Worm (Caenorhabditis elegans) whole organism, young adult: ENCODE results near the gene ergi-2.

Experiments used
- B0019.2 ChIP-seq: fragments of 200-800 bp; sonication (Bioruptor generic); conservative IDR thresholded peaks from 2 replicates; pipeline ENCODE4 v1.3.6; 2022; ENCODE audit warnings: missing genetic modification reagents, missing genetic modification characterization, missing compliant biosample characterization
- C06A6.2 ChIP-seq: fragments of 200-800 bp; sonication (Bioruptor generic); conservative IDR thresholded peaks from 2 replicates; pipeline ENCODE4 v1.3.6; 2022; ENCODE audit warnings: missing genetic modification characterization, missing compliant biosample characterization
- F10E7.11 ChIP-seq: sonication (generic microtip); optimal IDR thresholded peaks from 2 replicates; lab custom pipeline; 2017; ENCODE audit warnings: mild to moderate bottlenecking, missing genetic modification characterization, moderate library complexity, missing compliant biosample characterization
- F22D6.2 ChIP-seq: sonication (generic microtip); optimal IDR thresholded peaks from 2 replicates; lab custom pipeline; 2016; ENCODE audit warnings: mild to moderate bottlenecking, missing genetic modification characterization, missing compliant biosample characterization
- F39B2.1 ChIP-seq: fragments of 200-800 bp; sonication (Bioruptor generic); IDR thresholded peaks from 2 replicates; pipeline ENCODE4 v1.3.6; 2022; ENCODE audit warnings: missing genetic modification reagents, missing genetic modification characterization, missing compliant biosample characterization
- F57C9.4 ChIP-seq: sonication (generic microtip); optimal IDR thresholded peaks from 2 replicates; lab custom pipeline; 2017; ENCODE audit warnings: mild to moderate bottlenecking, missing genetic modification characterization, missing compliant biosample characterization
- Y53F4B.3 ChIP-seq: fragments of 200-800 bp; sonication (Bioruptor generic); IDR thresholded peaks from 2 replicates; pipeline ENCODE4 v1.3.6; 2022; ENCODE audit warnings: missing genetic modification reagents, missing genetic modification characterization, missing compliant biosample characterization
- Y95B8A.8 ChIP-seq: fragments of 200-800 bp; sonication (Bioruptor generic); IDR thresholded peaks from 2 replicates; pipeline ENCODE4 v1.3.6; 2022; ENCODE audit warnings: missing genetic modification reagents, missing genetic modification characterization, missing compliant biosample characterization
- aptf-3 ChIP-seq: fragments of 200-800 bp; sonication (Bioruptor generic); IDR thresholded peaks from 2 replicates; pipeline ENCODE4 v1.3.6; 2022; ENCODE audit warnings: missing genetic modification characterization, missing compliant biosample characterization
- athp-1 ChIP-seq: sonication (generic microtip); optimal IDR thresholded peaks from 2 replicates; lab custom pipeline; 2017; ENCODE audit warnings: mild to moderate bottlenecking, missing genetic modification characterization, missing compliant biosample characterization
- attf-5 ChIP-seq: fragments of 200-800 bp; sonication (Bioruptor generic); optimal IDR thresholded peaks from 2 replicates; lab custom pipeline; 2018; ENCODE audit warnings: mild to moderate bottlenecking, missing genetic modification characterization, missing compliant biosample characterization
- cebp-1 ChIP-seq, 2 experiments: fragments of 200-800 bp in 1 of 2; sonication (Bioruptor generic) in 1 of 2; sonication (generic microtip) in 1 of 2; IDR thresholded peaks in 1 of 2; optimal IDR thresholded peaks in 1 of 2; 2 replicates each; pipeline versions ENCODE4 v1.3.6 to Lab custom; 2017 to 2022; ENCODE audit warnings: missing compliant biosample characterization in 2 of 2, missing genetic modification characterization in 2 of 2, mild to moderate bottlenecking in 1 of 2, missing genetic modification reagents in 1 of 2, moderate library complexity in 1 of 2
- die-1 ChIP-seq: sonication (generic microtip); optimal IDR thresholded peaks from 2 replicates; lab custom pipeline; 2016; ENCODE audit warnings: missing genotype, mild to moderate bottlenecking, missing genetic modification characterization, missing compliant biosample characterization
- ets-4 ChIP-seq: fragments of 200-800 bp; sonication (Bioruptor generic); optimal IDR thresholded peaks from 2 replicates; lab custom pipeline; 2018; ENCODE audit warnings: mild to moderate bottlenecking, missing genetic modification characterization, missing compliant biosample characterization
- him-1 ChIP-seq: sonication (generic microtip); optimal IDR thresholded peaks from 2 replicates; lab custom pipeline; 2016; ENCODE audit warnings: missing genotype, missing genetic modification reagents, missing genetic modification characterization, missing compliant biosample characterization
- hlh-12 ChIP-seq: sonication (generic microtip); optimal IDR thresholded peaks from 2 replicates; lab custom pipeline; 2016; ENCODE audit warnings: missing genetic modification characterization, missing compliant biosample characterization
- hmg-1.2 ChIP-seq: fragments of 200-800 bp; sonication (Bioruptor generic); IDR thresholded peaks from 2 replicates; pipeline ENCODE4 v1.3.6; 2022; ENCODE audit warnings: missing genetic modification reagents, missing genetic modification characterization, missing compliant biosample characterization
- hrde-1 ChIP-seq: sonication (generic microtip); optimal IDR thresholded peaks from 2 replicates; lab custom pipeline; 2016; ENCODE audit warnings: missing genetic modification characterization, mild to moderate bottlenecking, missing compliant biosample characterization, moderate library complexity, missing genotype, missing genetic modification reagents, borderline replicate concordance
- lir-1 ChIP-seq: fragments of 200-800 bp; sonication (Bioruptor generic); conservative IDR thresholded peaks from 2 replicates; pipeline ENCODE4 v1.3.6; 2022; ENCODE audit warnings: missing genetic modification reagents, missing genetic modification characterization, missing compliant biosample characterization
- lsy-27 ChIP-seq: sonication (generic microtip); optimal IDR thresholded peaks from 2 replicates; lab custom pipeline; 2017; ENCODE audit warnings: missing genetic modification characterization, mild to moderate bottlenecking, missing compliant biosample characterization, antibody characterized with exemption, missing genotype, borderline replicate concordance; ENCODE audit not compliant: insufficient read depth
- madf-10 ChIP-seq: sonication (generic microtip); optimal IDR thresholded peaks from 2 replicates; lab custom pipeline; 2016; ENCODE audit warnings: mild to moderate bottlenecking, missing genetic modification characterization, missing compliant biosample characterization
- mcd-1 ChIP-seq: fragments of 200-800 bp; sonication (Bioruptor generic); IDR thresholded peaks from 2 replicates; pipeline ENCODE4 v1.3.6; 2022; ENCODE audit warnings: missing genetic modification reagents, missing genetic modification characterization, missing compliant biosample characterization
- mel-28 ChIP-seq: sonication (generic microtip); optimal IDR thresholded peaks from 2 replicates; lab custom pipeline; 2016; ENCODE audit warnings: borderline replicate concordance, mild to moderate bottlenecking, missing genetic modification characterization, missing compliant biosample characterization
- nfya-1 ChIP-seq: sonication (generic microtip); optimal IDR thresholded peaks from 2 replicates; lab custom pipeline; 2017; ENCODE audit warnings: antibody characterized with exemption, missing compliant biosample characterization, missing genetic modification characterization, borderline replicate concordance; ENCODE audit not compliant: insufficient read depth
- nhr-179 ChIP-seq: sonication (generic microtip); optimal IDR thresholded peaks from 2 replicates; lab custom pipeline; 2016; ENCODE audit warnings: mild to moderate bottlenecking, missing genetic modification characterization, missing compliant biosample characterization
- rcor-1 ChIP-seq: fragments of 200-800 bp; sonication (Bioruptor generic); IDR thresholded peaks from 2 replicates; pipeline ENCODE4 v1.3.6; 2022; ENCODE audit warnings: missing genetic modification reagents, missing genetic modification characterization, missing compliant biosample characterization
- repo-1 ChIP-seq: sonication (generic microtip); optimal IDR thresholded peaks from 2 replicates; lab custom pipeline; 2017; ENCODE audit warnings: mild to moderate bottlenecking, missing genetic modification characterization, missing compliant biosample characterization
- snpc-3.4 ChIP-seq: sonication (generic microtip); optimal IDR thresholded peaks from 2 replicates; lab custom pipeline; 2017; ENCODE audit warnings: missing genetic modification characterization, mild to moderate bottlenecking, missing compliant biosample characterization, antibody characterized with exemption, moderate library complexity, missing genotype, missing genetic modification reagents
- snpc-4 ChIP-seq, 5 experiments: fragments of 150-350 bp in 1 of 5; sonication (generic microtip) in 4 of 5; optimal IDR thresholded peaks; 2 replicates each; lab custom pipeline; 2014 to 2018; ENCODE audit warnings: missing genetic modification characterization in 5 of 5, missing biosample characterization in 3 of 5, antibody characterized with exemption in 2 of 5, mild to moderate bottlenecking in 2 of 5, missing compliant biosample characterization in 2 of 5, missing genotype in 2 of 5, moderate library complexity in 2 of 5, missing genetic modification reagents in 1 of 5
- somi-1 ChIP-seq: fragments of 200-800 bp; sonication (Bioruptor generic); optimal IDR thresholded peaks from 2 replicates; lab custom pipeline; 2018; ENCODE audit warnings: mild to moderate bottlenecking, missing genetic modification characterization, missing compliant biosample characterization
- tlf-1 ChIP-seq: fragments of 200-800 bp; sonication (Bioruptor generic); optimal IDR thresholded peaks from 2 replicates; lab custom pipeline; 2018; ENCODE audit warnings: mild to moderate bottlenecking, missing genetic modification characterization, missing compliant biosample characterization
- unc-62 ChIP-seq: fragments of 150-350 bp; optimal IDR thresholded peaks from 2 replicates; lab custom pipeline; 2014; ENCODE audit warnings: missing biosample characterization, missing genetic modification reagents, missing genetic modification characterization
- ztf-22 ChIP-seq: fragments of 200-800 bp; sonication (Bioruptor generic); optimal IDR thresholded peaks from 2 replicates; lab custom pipeline; 2018; ENCODE audit warnings: mild to moderate bottlenecking, missing genetic modification characterization, moderate library complexity, missing compliant biosample characterization
- ztf-26 ChIP-seq: sonication (generic microtip); optimal IDR thresholded peaks from 2 replicates; lab custom pipeline; 2017; ENCODE audit warnings: missing genetic modification characterization, missing compliant biosample characterization

The ergi-2 gene

DNA sequence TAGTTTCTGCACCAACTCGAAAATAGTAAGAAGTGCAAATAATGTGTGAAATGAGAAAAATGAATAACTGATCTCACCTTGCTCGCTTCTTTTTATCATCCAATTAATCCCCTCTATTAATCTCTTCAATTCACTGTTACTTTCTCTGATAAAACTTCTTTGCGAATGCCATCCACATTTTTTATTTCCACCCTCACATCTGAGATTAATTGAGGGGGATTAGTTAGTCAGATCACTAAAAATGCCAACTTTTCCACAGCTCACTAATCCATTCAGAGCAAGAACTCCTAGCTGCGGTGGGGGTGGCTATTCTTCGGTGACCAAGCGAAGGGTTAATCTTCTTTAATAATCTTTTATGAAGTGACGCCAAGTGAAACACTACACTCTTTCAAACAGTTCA, 27.7 kb upstream of the ergi-2 start, which contains the start of gene dsc-1:
dsc-1 (minus strand) TSS at position 46 of the 400 bp plus-strand sequence.
- TF ChIP-seq nhr-179 (tag; lab: Kevin White, UChicago) (no peak), hrde-1 (tag; lab: Kevin White, UChicago) (no peak), hmg-1.2 (GFP tag; lab: Robert Waterston, UW) (no peak), aptf-3 (GFP tag; lab: Robert Waterston, UW) (no peak), F22D6.2 (tag; lab: Kevin White, UChicago) (no peak), C06A6.2 (GFP tag; lab: Robert Waterston, UW) (no peak), rcor-1 (GFP tag; lab: Robert Waterston, UW) (no peak), snpc-3.4 (tag; lab: Kevin White, UChicago) (no peak), snpc-4 (GFP tag; optimal IDR thresholded peaks at IDR 0.05; lab: Kevin White, UChicago) (no peak), snpc-4 (tag; optimal IDR thresholded peaks at IDR 0.05; lab: Kevin White, UChicago) (no peak), attf-5 (GFP tag; lab: Kevin White, UChicago) (no peak), lsy-27 (tag; lab: Kevin White, UChicago) (no peak), madf-10 (no peak), hlh-12 (tag; lab: Kevin White, UChicago) (no peak), F39B2.1 (GFP tag; lab: Robert Waterston, UW) (no peak), nfya-1 (no peak), somi-1 (GFP tag; lab: Kevin White, UChicago) (no peak), F57C9.4 (tag; lab: Kevin White, UChicago) (no peak)

DNA sequence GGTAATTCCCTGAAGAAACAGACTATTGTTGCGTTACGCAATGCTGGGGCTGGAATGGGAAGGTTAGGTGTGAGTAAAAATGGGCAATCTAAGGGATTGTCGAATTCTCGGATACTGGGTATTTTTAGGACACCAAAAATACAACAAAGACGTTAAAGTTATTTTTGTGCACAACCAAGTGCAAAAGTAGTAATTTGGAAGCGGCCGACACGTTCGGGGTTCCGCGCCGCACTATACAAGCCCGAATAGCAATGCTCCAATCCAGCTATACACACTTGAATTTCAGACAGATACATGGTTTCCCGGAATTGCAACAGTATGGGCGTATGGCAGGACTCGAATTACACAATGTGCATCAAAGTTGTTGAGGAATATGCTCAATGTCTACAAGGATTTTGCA, 20.9 kb upstream of the ergi-2 start:
- no peak for TF ChIP-seq repo-1 (tag; lab: Kevin White, UChicago)
- no peak for TF ChIP-seq snpc-4 (GFP tag; optimal IDR thresholded peaks at IDR 0.05; lab: Kevin White, UChicago)
- TF ChIP-seq snpc-4 (tag; optimal IDR thresholded peaks at IDR 0.05; lab: Kevin White, UChicago) = peak in 2 of 4 experiments; percentile 54 to 75

DNA sequence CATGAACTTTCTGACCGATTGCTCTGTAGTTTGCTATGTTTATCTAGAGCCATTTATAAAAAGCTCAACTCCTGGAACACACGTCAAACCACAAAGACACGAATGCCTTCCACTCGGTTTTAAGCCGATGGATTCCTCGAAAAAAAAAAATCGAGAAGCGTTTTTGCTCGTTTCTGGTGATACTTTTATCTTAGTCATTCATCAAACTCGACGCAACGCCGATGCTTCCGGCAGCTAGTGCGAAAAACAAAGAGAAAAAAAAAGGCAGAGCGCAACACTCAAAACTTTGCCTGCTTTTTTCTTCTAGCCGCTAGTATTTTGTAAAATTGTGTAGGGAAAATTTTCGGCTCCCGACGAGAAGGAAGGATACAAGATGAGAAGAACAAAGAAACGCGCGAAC, 20.5 kb upstream of the ergi-2 start:
- TF ChIP-seq B0019.2 (GFP tag; lab: Robert Waterston, UW) = no peak
- no peak for TF ChIP-seq hrde-1 (tag; lab: Kevin White, UChicago)
- TF ChIP-seq Y95B8A.8 = no peak
- TF ChIP-seq F10E7.11 = no peak
- TF ChIP-seq mcd-1 = no peak
- no peak for TF ChIP-seq ztf-26 (tag; lab: Kevin White, UChicago)
- TF ChIP-seq die-1 (tag; lab: Kevin White, UChicago) = no peak
- no peak for TF ChIP-seq athp-1 (tag; lab: Kevin White, UChicago)
- TF ChIP-seq him-1 = no peak
- TF ChIP-seq C06A6.2 (GFP tag; lab: Robert Waterston, UW) = no peak
- TF ChIP-seq ets-4 (GFP tag; lab: Kevin White, UChicago) = no peak
- TF ChIP-seq lir-1 = no peak
- TF ChIP-seq tlf-1 (GFP tag; lab: Kevin White, UChicago) = no peak
- no peak for TF ChIP-seq ztf-22 (GFP tag; lab: Kevin White, UChicago)
- no peak for TF ChIP-seq mel-28
- TF ChIP-seq F39B2.1 (GFP tag; lab: Robert Waterston, UW) = no peak
- no peak for TF ChIP-seq Y53F4B.3 (GFP tag; lab: Robert Waterston, UW)

DNA sequence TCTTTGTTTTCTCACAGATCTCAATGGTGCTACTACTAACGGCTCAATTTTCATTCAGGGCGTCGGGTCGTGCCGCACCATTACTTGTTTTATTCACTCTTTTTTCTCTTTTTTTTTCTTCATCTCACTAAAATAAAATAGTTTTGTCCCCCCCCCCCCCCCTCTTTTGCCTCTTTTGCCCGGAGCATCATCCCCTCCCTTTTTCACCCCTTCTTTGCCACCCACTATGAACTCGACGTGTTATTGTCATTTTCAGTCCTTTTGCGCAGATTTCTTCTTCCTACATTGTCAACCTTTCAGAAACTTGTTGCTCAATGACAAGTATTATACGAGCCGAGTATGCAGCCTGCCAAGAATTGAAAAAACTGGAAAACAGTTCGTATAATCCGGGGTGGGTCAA, 18.9 kb upstream of the ergi-2 start, which contains the start of gene seb-3:
seb-3 (plus strand) TSS at position 301 of the 400 bp plus-strand sequence.
- TF ChIP-seq cebp-1 (GFP tag; IDR thresholded peaks at IDR 0.05; lab: Robert Waterston, UW) (no peak), cebp-1 (tag; optimal IDR thresholded peaks at IDR 0.05; lab: Kevin White, UChicago) (no peak), unc-62 (GFP tag; lab: Kevin White, UChicago) (no peak)
